Fruit fly (Drosophila melanogaster) whole organism, embryonic: ENCODE data around the gene CG31205.

Experiments
- CG18764 ChIP-seq: fragments of 200-800 bp; sonication (Bioruptor generic); optimal IDR thresholded peaks from 3 replicates; lab custom pipeline; 2016; ENCODE audit warnings: missing biosample characterization, missing genetic modification characterization
- CG2129 ChIP-seq: fragments of 200-800 bp; sonication (Bioruptor generic); IDR thresholded peaks from 2 replicates; pipeline ENCODE4 v1.3.6; 2022; ENCODE audit warnings: missing biosample characterization, missing genetic modification characterization; ENCODE audit not compliant: partially characterized antibody
- Trl ChIP-seq, 3 experiments: fragments of >200 bp in 2 of 3; fragments of 200-800 bp in 1 of 3; sonication (Bioruptor generic) in 1 of 3; optimal IDR thresholded peaks; 2 replicates in 1 of 3; 3 replicates in 2 of 3; lab custom pipeline; 2016 to 2017; ENCODE audit warnings: missing biosample characterization in 1 of 3, missing genetic modification characterization in 1 of 3
- YL-1 ChIP-seq: fragments of 200-800 bp; sonication (Bioruptor generic); optimal IDR thresholded peaks from 3 replicates; lab custom pipeline; 2017; ENCODE audit warnings: missing biosample characterization, mild to moderate bottlenecking, missing genetic modification characterization
- h ChIP-seq: fragments of >200 bp; optimal IDR thresholded peaks from 2 replicates; lab custom pipeline; 2017

DNA sequence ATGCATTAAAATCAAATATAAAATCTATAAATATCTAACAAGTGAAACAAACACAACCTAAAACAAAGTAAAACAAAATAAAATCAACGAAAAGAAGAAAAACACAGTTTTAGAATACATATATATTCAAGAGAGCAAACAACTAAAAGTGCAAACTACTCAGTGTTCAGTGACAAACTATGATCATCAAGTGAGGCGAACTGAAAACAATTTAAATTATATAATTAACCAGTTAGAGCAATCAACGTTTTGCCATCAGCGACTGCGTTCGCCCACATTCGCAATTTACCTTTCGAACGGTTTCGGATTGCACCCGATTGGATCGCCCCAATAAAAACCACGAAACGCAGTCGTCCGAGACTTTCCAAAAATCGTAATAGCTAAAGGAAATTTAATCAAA lies 48.1 kb downstream of the CG31205 start:
- TF ChIP-seq YL-1 (GFP tag; lab: Kevin White, UChicago) (no peak), CG2129 (GFP tag; lab: Robert Waterston, UW) (no peak), Trl (optimal IDR thresholded peaks at IDR 0.05; lab: Kevin White, UChicago) (no peak), Trl (GFP tag; optimal IDR thresholded peaks at IDR 0.05; lab: Kevin White, UChicago) (no peak), h (lab: Kevin White, UChicago) (no peak), CG18764 (no peak)
